Worm (Caenorhabditis elegans) whole organism, midembryonic: ENCODE results near the gene xrn-1.

Experiments
- T22C8.4 ChIP-seq: fragments of 200-800 bp; sonication (Bioruptor generic); IDR thresholded peaks from 2 replicates; pipeline ENCODE4 v1.3.6; 2022; ENCODE audit warnings: missing genetic modification characterization, missing compliant biosample characterization
- cog-1 ChIP-seq: sonication (generic microtip); optimal IDR thresholded peaks from 2 replicates; lab custom pipeline; 2016; ENCODE audit warnings: missing genetic modification characterization, missing compliant biosample characterization
- flt-1 ChIP-seq: fragments of 200-800 bp; sonication (Bioruptor generic); IDR thresholded peaks from 2 replicates; pipeline ENCODE4 v1.3.6; 2022; ENCODE audit warnings: missing genetic modification characterization, missing compliant biosample characterization
- klf-2 ChIP-seq: fragments of 200-800 bp; sonication (Bioruptor generic); conservative IDR thresholded peaks from 2 replicates; pipeline ENCODE4 v1.3.6; 2022; ENCODE audit warnings: missing genetic modification reagents, missing genetic modification characterization, missing compliant biosample characterization
- med-1 ChIP-seq: sonication (generic microtip); optimal IDR thresholded peaks from 2 replicates; lab custom pipeline; 2017; ENCODE audit warnings: missing genetic modification characterization, mild to moderate bottlenecking, missing compliant biosample characterization, antibody characterized with exemption, missing genetic modification reagents; ENCODE audit not compliant: insufficient read depth
- ref-1 ChIP-seq: fragments of 200-800 bp; sonication (Bioruptor generic); conservative IDR thresholded peaks from 2 replicates; pipeline ENCODE4 v1.3.6; 2022; ENCODE audit warnings: missing genetic modification reagents, missing genetic modification characterization, missing compliant biosample characterization
- tab-1 ChIP-seq: fragments of 200-800 bp; sonication (Bioruptor generic); IDR thresholded peaks from 2 replicates; pipeline ENCODE4 v1.3.6; 2022; ENCODE audit warnings: missing genetic modification characterization, missing compliant biosample characterization
- ztf-23 ChIP-seq: fragments of 200-800 bp; sonication (Bioruptor generic); IDR thresholded peaks from 2 replicates; pipeline ENCODE4 v1.3.6; 2022; ENCODE audit warnings: missing genetic modification reagents, missing genetic modification characterization, missing compliant biosample characterization
- ztf-29 ChIP-seq: fragments of 200-800 bp; sonication (Bioruptor generic); IDR thresholded peaks from 2 replicates; pipeline ENCODE4 v1.3.6; 2022; ENCODE audit warnings: missing genetic modification reagents, missing genetic modification characterization, missing compliant biosample characterization

xrn-1 gene

DNA sequence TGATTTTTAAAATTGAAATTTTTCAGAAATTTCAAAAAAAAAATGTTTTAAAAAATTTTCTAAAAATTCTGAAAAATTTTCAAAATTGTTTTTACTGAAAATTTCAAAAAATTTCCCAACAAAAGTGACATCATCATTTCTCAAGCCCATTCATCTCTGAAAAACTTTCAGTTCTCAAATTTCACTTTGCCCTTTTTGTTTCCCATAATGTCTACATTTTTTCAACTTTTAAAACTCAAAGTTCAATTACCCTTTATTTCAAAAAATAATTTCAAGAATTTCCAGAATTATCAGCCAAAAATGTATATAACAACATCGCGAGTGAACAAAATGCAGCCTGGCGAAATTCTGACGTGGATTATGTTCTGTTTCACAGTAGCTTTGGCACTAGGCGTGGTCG is 32.3 kb downstream of the xrn-1 start, which contains the start of gene bkip-1:
Gene bkip-1 (plus strand): TSS at position 301 of the 400 bp plus-strand sequence.
- TF ChIP-seq klf-2 (GFP tag; lab: Robert Waterston, UW) (no peak), flt-1 (GFP tag; lab: Robert Waterston, UW) (no peak), T22C8.4 (GFP tag; lab: Robert Waterston, UW) (no peak), cog-1 (no peak), ztf-23 (no peak), tab-1 (GFP tag; lab: Robert Waterston, UW) (no peak), ztf-29 (no peak), med-1 (GFP tag; lab: Kevin White, UChicago) (no peak), ref-1 (no peak)

DNA sequence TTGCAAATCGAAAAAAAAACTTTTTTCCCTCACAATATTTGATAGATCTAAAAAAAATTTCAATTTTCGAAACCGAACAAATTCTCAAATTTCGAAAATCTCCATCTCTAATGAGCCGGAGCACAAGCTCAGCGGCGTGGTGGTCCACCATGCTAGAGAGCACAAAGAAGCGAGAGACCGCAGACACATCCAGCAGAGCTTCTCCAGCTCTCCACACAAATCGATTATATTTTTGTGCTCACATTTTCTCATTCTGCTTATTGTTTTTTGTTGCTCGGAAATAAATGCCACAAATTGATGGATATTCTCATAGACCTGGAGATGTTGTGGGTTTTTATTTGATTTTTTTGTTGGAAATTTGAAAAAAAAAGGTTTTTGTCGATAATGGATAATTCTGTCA is 33.4 kb downstream of the xrn-1 start:
- TF ChIP-seq tab-1 (GFP tag; lab: Robert Waterston, UW) = no peak
- TF ChIP-seq T22C8.4 (GFP tag; lab: Robert Waterston, UW) = no peak
- TF ChIP-seq ref-1 = no peak
- TF ChIP-seq ztf-29 = no peak
- TF ChIP-seq med-1 (GFP tag; lab: Kevin White, UChicago) = no peak
- no peak for TF ChIP-seq ztf-23
- TF ChIP-seq klf-2 (GFP tag; lab: Robert Waterston, UW) = no peak
- no peak for TF ChIP-seq flt-1 (GFP tag; lab: Robert Waterston, UW)
- no peak for TF ChIP-seq cog-1

DNA sequence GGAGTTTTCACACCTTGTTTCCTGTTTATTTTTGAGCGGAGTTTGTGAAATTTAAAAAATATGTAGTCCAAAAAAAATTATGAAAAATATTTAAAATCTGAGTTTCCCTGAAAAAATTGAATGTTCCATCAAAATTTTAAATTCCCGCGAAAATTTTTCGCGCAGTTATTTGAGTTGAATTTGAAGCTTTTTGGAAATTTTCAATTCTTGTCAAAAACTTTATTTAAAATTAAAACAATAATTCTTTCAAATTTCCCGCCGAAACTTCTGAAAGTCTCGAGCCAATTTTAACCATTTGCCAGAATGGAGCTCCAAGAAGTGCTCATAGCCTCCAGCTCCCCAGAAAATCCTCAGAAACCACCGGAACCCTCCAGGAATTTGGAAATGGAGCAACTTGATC is 35.8 kb downstream of the xrn-1 start, which contains the start of gene gur-4:
Gene gur-4 (plus strand): TSS at position 301 of the 400 bp plus-strand sequence.
- TF ChIP-seq ztf-29 = no peak
- TF ChIP-seq cog-1 = no peak
- no peak for TF ChIP-seq tab-1 (GFP tag; lab: Robert Waterston, UW)
- no peak for TF ChIP-seq med-1 (GFP tag; lab: Kevin White, UChicago)
- TF ChIP-seq ztf-23 = no peak
- TF ChIP-seq flt-1 (GFP tag; lab: Robert Waterston, UW) = no peak
- TF ChIP-seq ref-1 = no peak

DNA sequence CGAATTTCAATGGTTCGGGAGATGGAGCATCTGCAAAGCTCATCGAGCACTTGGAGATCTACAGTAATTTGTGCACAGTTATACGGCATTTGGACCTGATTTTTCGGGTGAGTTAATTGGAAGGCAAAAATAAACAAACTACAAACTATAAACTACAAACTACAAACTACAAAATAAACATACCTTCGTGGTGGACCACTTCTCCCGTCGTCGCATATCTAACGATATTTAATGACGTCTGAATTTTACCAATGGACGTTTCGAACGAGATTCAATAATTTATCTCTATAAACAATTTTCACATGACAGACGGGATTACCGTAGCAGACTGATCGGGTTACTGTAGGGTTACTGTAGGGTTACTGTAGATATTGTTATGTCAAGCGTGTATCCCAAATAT is 37.5 kb downstream of the xrn-1 start:
- TF ChIP-seq med-1 (GFP tag; lab: Kevin White, UChicago) (no peak), T22C8.4 (GFP tag; lab: Robert Waterston, UW) (no peak), ztf-29 (no peak), flt-1 (GFP tag; lab: Robert Waterston, UW) (no peak), klf-2 (GFP tag; lab: Robert Waterston, UW) (no peak), ztf-23 (no peak), ref-1 (no peak), tab-1 (GFP tag; lab: Robert Waterston, UW) (no peak), cog-1 (no peak)

DNA sequence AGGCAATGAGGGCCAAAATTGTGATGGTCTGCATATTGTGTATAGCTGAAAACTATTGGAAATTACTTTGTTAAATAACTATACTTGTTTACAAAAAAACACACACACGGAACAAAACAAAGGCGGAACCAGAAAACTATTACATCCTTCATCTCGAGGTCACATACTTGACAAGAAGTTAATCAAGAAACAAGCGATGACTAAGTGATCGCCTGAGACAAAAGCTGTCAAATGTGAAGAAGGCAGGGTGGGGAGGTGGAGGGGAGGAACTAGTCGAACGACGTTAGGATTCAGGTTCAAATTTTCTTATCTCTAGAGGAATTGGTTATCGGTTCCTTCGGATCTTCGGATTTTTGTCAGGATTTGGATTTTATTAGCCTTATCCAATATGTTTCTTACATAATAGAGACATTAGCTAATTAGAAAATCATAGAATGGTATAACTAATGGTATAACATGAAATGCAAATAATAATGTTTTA is 40.5 kb downstream of the xrn-1 start, which contains the start of gene cpg-7:
Gene cpg-7 (minus strand): TSS at position 51 of the 481 bp plus-strand sequence.
- TF ChIP-seq ztf-29 (no peak), T22C8.4 (GFP tag; lab: Robert Waterston, UW) (no peak), cog-1 (no peak)

DNA sequence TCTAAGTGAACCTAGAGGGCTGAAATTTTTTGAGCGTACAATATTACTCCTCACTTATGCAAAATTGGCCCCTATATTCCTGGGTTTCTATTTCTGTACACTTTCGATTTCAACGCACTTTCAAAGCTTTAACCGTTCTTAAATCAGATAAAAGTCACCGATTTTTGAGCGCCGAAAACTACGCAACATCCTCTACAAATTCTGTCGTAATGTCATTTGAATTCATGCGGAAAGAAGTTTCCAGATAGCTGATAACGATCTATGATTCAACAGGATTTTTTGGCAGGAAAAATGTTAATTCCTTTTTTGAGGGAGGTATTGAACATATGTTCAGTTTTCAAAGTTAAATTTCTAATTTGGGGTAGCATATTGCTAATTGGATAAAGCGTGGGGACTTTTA is 44.1 kb downstream of the xrn-1 start:
- TF ChIP-seq ref-1 (no peak), T22C8.4 (GFP tag; lab: Robert Waterston, UW) (no peak), cog-1 (no peak), tab-1 (GFP tag; lab: Robert Waterston, UW) (no peak), ztf-23 (no peak), med-1 (GFP tag; lab: Kevin White, UChicago) (no peak), klf-2 (GFP tag; lab: Robert Waterston, UW) (no peak), flt-1 (GFP tag; lab: Robert Waterston, UW) (no peak)

DNA sequence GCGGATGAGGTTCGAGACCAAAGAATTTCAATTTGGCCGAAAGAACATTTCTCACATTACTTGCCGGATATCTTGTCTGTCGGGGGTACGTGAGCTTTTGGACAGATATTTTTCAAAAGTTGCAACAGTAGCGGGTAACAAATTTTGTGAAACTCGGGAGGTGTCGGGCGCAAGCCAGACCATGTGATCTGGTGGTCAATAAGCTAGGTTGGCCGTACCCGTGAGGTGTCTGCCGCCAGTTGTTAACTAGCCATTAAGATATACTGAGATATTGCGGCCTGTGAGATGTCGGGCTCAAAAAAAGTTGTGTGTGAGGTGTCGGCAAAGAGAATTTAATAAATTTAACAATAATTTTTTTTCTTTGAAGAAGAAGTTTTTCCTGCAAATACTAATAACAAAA is 49.7 kb downstream of the xrn-1 start:
- no peak for TF ChIP-seq flt-1 (GFP tag; lab: Robert Waterston, UW)
- no peak for TF ChIP-seq ref-1
- TF ChIP-seq med-1 (GFP tag; lab: Kevin White, UChicago) = no peak
- no peak for TF ChIP-seq tab-1 (GFP tag; lab: Robert Waterston, UW)
- TF ChIP-seq ztf-29 = no peak
- no peak for TF ChIP-seq T22C8.4 (GFP tag; lab: Robert Waterston, UW)
- TF ChIP-seq cog-1 = no peak

DNA sequence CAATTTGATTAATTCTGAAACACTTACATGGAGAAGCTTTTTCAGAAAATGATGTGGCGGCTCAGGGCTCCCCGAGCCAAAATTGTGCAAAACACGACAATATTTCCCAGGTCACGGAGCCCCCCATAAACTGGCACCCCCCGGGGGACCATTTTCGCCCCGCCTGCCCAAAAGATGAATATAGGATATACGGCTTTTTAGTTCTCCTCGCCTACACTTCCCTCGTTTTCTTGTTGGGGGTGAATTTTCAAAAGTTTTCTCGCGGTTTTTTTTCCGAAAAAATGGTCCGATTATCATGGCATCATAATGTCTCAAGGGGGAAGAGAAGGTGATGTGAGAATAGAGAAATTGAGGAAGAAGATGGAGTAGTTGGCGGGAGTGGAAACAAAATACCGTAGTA is 53.4 kb downstream of the xrn-1 start, which contains the start of gene K09E4.4:
Gene K09E4.4 (minus strand): TSS at position 101 of the 400 bp plus-strand sequence.
- TF ChIP-seq tab-1 (GFP tag; lab: Robert Waterston, UW) (no peak), ref-1 (no peak), flt-1 (GFP tag; lab: Robert Waterston, UW) (no peak)

DNA sequence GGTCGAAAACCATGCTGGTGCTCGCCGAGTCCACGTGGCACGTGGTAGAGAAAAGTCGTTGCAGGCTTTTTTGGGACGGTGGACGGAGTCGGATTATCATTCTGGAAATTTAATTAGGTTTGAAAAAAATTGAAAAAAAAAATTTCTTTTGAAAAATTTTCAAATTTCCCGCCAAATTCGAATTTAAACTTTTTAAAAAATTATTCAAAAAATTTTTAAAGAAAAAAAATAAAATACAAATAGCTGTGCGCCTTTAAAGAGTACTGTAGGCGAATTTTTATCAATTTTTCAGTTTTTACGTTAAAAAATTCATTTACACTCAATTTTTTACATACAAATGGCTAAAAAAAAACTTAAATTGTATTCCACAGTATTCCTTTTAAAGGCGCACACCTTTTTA is 58.1 kb downstream of the xrn-1 start, which contains the start of gene K09E4.3:
Gene K09E4.3 (minus strand): TSS at position 101 of the 400 bp plus-strand sequence.
- no peak for TF ChIP-seq T22C8.4 (GFP tag; lab: Robert Waterston, UW)

DNA sequence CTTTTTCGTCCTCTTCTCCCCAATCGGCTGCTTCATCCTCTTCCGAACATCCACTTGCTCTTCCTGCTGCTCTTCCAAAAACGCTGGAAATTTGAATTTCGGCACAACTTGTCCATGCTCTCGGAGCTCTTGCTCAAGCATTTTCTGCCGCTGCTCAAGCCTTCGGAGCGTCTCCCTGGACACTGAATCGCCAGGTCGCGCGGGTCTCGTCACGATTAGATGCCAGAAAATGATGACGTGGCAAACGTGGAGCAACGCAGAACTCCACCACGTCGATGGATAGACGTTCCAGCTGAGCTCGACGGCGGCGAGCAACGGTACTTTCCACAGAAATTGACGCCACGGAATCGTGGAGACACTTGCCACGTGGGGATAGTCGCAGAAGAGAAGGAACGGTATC is 60.5 kb downstream of the xrn-1 start:
- TF ChIP-seq flt-1 (GFP tag; lab: Robert Waterston, UW) = no peak
- TF ChIP-seq ztf-23 = no peak
- no peak for TF ChIP-seq ztf-29
- TF ChIP-seq klf-2 (GFP tag; lab: Robert Waterston, UW) = no peak
- TF ChIP-seq tab-1 (GFP tag; lab: Robert Waterston, UW) = no peak
- TF ChIP-seq med-1 (GFP tag; lab: Kevin White, UChicago) = no peak
- no peak for TF ChIP-seq cog-1
- no peak for TF ChIP-seq T22C8.4 (GFP tag; lab: Robert Waterston, UW)
- no peak for TF ChIP-seq ref-1

DNA sequence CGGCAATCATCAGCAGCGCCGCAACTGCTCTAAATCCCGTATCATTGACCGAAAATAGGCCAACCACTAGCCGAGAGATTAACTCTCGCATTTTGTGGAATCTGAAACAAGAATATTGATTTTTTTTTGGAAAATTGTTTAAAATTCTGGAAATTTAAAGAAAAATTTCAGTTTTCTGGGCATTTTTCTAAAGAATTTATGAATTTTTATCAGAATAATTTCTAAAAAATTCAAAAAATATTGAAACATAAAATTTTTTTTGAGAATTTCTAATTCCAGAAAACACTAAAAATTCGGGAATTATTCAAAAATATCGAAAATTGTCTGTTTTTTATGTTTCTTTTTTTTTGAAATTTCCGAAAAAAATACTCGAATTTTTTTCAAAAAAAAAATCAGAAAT is 64.0 kb downstream of the xrn-1 start, which contains the start of gene algn-3:
Gene algn-3 (minus strand): TSS at position 101 of the 400 bp plus-strand sequence.
- no peak for TF ChIP-seq med-1 (GFP tag; lab: Kevin White, UChicago)
- TF ChIP-seq cog-1 = no peak
- TF ChIP-seq ztf-29 = no peak
- no peak for TF ChIP-seq flt-1 (GFP tag; lab: Robert Waterston, UW)
- no peak for TF ChIP-seq T22C8.4 (GFP tag; lab: Robert Waterston, UW)
- TF ChIP-seq tab-1 (GFP tag; lab: Robert Waterston, UW) = no peak
- TF ChIP-seq klf-2 (GFP tag; lab: Robert Waterston, UW) = no peak
- no peak for TF ChIP-seq ref-1
- no peak for TF ChIP-seq ztf-23
